Worm (Caenorhabditis elegans): ENCODE measurements around the gene pmk-2.
A peak's percentile ranks its signal among the peaks of the same experiment; 100 is the strongest.
"Not testable (repeated sequence)": the region's sequence is repeated elsewhere in the genome, so short reads cannot be mapped to it uniquely, and the experiment has no call there.

The pmk-2 gene

ce11 chrIV:8114535-8114934, 28.8 kb upstream of the pmk-2 start:
- no peak for TF ChIP-seq pag-3 (tag; optimal IDR thresholded peaks at IDR 0.05; ENCODE audit: borderline replicate concordance, insufficient read depth)
- no peak for TF ChIP-seq fkh-10 (GFP tag; optimal IDR thresholded peaks at IDR 0.05)
- no peak for TF ChIP-seq unc-30 (tag; optimal IDR thresholded peaks at IDR 0.05)
- TF ChIP-seq tlp-1 (tag; optimal IDR thresholded peaks at IDR 0.05) = no peak
- TF ChIP-seq nhr-19 (GFP tag; conservative IDR thresholded peaks at IDR 0.05) = no peak
- TF ChIP-seq snpc-4 (tag; optimal IDR thresholded peaks at IDR 0.05) = no peak
- TF ChIP-seq lin-39 (tag; optimal IDR thresholded peaks at IDR 0.05) = no peak
- no peak for TF ChIP-seq efl-1 (optimal IDR thresholded peaks at IDR 0.05)
- TF ChIP-seq efl-1 (GFP tag; optimal IDR thresholded peaks at IDR 0.05 in 1 of 2) = no peak
- no peak for TF ChIP-seq mab-9 (GFP tag; IDR thresholded peaks at IDR 0.05)
- TF ChIP-seq C04F5.9 (tag; optimal IDR thresholded peaks at IDR 0.05) = no peak
- no peak for TF ChIP-seq nhr-28 (tag; optimal IDR thresholded peaks at IDR 0.05)
- no peak for TF ChIP-seq elt-2 (tag; optimal IDR thresholded peaks at IDR 0.05)
- no peak for TF ChIP-seq fos-1 (tag; optimal IDR thresholded peaks at IDR 0.05)

DNA sequence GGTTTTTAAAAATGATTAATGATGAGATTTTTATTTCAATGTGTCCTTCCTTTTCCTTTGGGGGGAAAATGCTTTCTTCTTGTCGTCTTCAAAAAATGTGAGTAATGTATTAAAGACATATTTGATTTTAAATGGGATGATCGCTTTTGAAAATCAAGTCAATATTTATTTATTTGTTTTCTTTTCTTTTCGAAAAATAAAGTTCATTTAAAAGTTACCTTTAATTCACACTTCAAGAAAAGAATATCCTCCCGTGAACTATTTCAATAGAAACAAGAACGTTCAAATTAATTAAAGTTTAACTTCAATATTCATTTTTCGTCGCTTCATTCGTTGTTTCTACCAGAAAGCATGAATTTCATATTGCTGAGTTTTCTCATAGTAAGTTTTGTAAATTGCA, 27.8 kb upstream of the pmk-2 start, which contains the start of gene irld-8:
irld-8 (plus strand) TSS at position 301 of the 400 bp plus-strand sequence.
- TF ChIP-seq skn-1 (tag; optimal IDR thresholded peaks at IDR 0.05) (no peak), efl-1 (optimal IDR thresholded peaks at IDR 0.05) (no peak), efl-1 (GFP tag; optimal IDR thresholded peaks at IDR 0.05 in 1 of 2) (no peak), nhr-20 (tag; optimal IDR thresholded peaks at IDR 0.05) (no peak), mef-2 (tag; optimal IDR thresholded peaks at IDR 0.05) (no peak), zag-1 (tag; optimal IDR thresholded peaks at IDR 0.05) (no peak), unc-130 (tag; optimal IDR thresholded peaks at IDR 0.05) (no peak), nhr-11 (tag; optimal IDR thresholded peaks at IDR 0.05) (no peak), rnt-1 (tag; optimal IDR thresholded peaks at IDR 0.05) (no peak), dpl-1 (GFP tag; optimal IDR thresholded peaks at IDR 0.05) (no peak)

- no peak for TF ChIP-seq lin-13 (GFP tag; optimal IDR thresholded peaks at IDR 0.05)
- no peak for TF ChIP-seq unc-62 (GFP tag; optimal IDR thresholded peaks at IDR 0.05)
- no peak for TF ChIP-seq egl-27 (tag; optimal IDR thresholded peaks at IDR 0.05)
- no peak for TF ChIP-seq lin-14 (GFP tag; optimal IDR thresholded peaks at IDR 0.05)
- no peak for TF ChIP-seq nhr-11 (tag; optimal IDR thresholded peaks at IDR 0.05)
- no peak for TF ChIP-seq vab-15 (tag; optimal IDR thresholded peaks at IDR 0.05)
- TF ChIP-seq ztf-11 (tag; optimal IDR thresholded peaks at IDR 0.05) = no peak
- TF ChIP-seq elt-2 (tag; optimal IDR thresholded peaks at IDR 0.05) = no peak
- no peak for TF ChIP-seq snpc-4 (tag; optimal IDR thresholded peaks at IDR 0.05)
- no peak for TF ChIP-seq nhr-90 (tag; optimal IDR thresholded peaks at IDR 0.05; ENCODE audit: poor library complexity)
- TF ChIP-seq mab-9 (GFP tag; IDR thresholded peaks at IDR 0.05) = no peak
- TF ChIP-seq ztf-4 (tag; optimal IDR thresholded peaks at IDR 0.05) = no peak
- TF ChIP-seq nhr-77 (tag; optimal IDR thresholded peaks at IDR 0.05) = no peak
- TF ChIP-seq sup-37 (GFP tag; optimal IDR thresholded peaks at IDR 0.05) = no peak
- no peak for TF ChIP-seq nhr-20 (tag; optimal IDR thresholded peaks at IDR 0.05)
Observed at ce11 chrIV:8118790-8119189, 24.5 kb upstream of the pmk-2 start, which contains the start of gene F42G8.8. TSS of gene F42G8.8 (plus strand) at chrIV:8119090.

DNA sequence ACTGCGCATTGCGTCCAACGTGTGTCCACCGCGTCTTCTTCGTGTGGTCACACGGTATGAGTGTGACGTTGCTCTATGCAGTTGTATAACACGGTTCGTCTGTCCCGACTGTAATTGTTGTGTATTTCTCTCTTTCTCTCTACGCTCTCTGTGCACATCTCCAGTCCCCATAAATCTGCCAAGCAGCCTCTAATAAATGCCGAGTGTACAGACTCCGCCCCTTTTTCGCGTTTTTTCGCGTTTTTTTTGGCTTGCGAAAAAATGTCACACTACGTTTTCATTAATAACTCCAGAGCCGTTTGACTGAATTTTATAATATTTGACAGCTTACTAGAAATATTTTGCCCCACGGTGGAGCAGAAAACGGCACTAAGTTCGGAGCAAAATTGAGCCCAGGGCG, 21.0 kb upstream of the pmk-2 start, which contains the start of gene erp-44.3:
erp-44.3 (plus strand) TSS at position 301 of the 400 bp plus-strand sequence.
- TF ChIP-seq mep-1 (tag; optimal IDR thresholded peaks at IDR 0.05); ama-1 (optimal IDR thresholded peaks at IDR 0.05); pqm-1 (tag; optimal IDR thresholded peaks at IDR 0.05): not testable (repeated sequence)

DNA sequence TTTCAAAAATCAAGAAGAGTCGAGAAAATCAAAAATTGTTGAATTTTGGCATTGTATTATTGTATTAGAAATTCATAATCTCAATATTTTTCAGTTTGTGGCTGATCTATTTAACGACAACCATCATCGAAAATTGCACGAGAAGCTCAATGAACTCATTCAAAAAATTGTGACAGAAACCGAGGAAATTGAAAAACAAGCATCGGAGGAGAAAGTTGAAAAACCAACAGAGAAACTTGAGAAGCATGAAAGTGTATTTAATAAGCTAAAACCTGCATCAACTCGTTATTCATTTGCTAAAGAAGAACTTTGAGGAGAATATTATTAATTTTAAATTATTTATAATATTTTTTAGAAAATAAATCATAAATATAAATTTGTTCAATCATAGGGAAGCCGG, 16.4 kb upstream of the pmk-2 start, which contains the start of gene ceph-41:
ceph-41 (plus strand) TSS at position 301 of the 400 bp plus-strand sequence.
- no peak for TF ChIP-seq elt-2 (tag; optimal IDR thresholded peaks at IDR 0.05)
- TF ChIP-seq efl-1 (optimal IDR thresholded peaks at IDR 0.05) = no peak
- TF ChIP-seq efl-1 (GFP tag; optimal IDR thresholded peaks at IDR 0.05 in 1 of 2) = peak in 1 of 2 experiments; percentile 18

All from whole organism, L1 larva.